Worm (Caenorhabditis elegans): ENCODE data around the gene zig-8.

The zig-8 gene

DNA sequence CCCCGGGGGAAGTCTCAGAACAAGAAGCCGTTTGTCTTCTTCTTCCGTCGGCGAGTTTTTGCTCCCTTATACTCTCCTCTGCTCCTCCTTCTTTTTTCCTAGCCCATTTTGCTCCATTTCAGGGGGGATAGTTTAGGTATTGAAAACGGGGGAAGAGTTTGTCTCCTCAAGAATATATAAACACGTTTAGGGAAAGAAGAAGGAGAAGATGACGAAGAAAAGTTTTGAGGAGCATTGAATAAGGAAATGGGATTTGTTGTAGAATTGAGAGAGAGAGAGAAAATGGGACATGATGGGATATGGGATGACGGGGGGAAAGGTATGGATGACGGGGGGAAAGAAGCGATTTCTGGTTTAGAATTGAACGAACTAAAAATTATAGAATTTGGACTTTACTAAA lies 3.8 kb downstream of the zig-8 start:
- no peak for TF ChIP-seq W03F9.2 (tag; optimal IDR thresholded peaks at IDR 0.05)
- TF ChIP-seq dao-5 (tag; optimal IDR thresholded peaks at IDR 0.05) = no peak
- TF ChIP-seq him-1 (tag; optimal IDR thresholded peaks at IDR 0.05) = no peak

DNA sequence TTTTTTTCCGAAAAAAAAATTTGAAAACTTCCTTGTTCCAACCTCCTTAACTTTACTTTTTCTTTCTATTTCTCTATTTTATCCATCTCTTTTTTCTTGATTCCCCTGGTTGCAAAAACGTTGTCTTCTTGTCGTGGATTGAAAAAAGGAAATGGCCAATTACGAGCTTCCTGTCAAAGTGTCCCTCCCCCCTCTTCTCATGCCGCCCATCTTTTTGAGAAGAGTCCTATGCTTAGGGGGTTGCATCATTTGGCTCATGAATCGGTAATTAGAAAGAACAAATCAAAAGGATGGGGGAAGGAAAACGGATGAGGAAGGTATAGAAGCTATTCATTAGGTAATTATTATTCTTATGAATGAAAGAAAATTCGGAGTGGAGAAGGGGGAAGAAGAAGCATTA lies 7.5 kb downstream of the zig-8 start:
- no peak for TF ChIP-seq him-1 (tag; optimal IDR thresholded peaks at IDR 0.05)
- TF ChIP-seq W03F9.2 (tag; optimal IDR thresholded peaks at IDR 0.05) = no peak
- TF ChIP-seq dao-5 (tag; optimal IDR thresholded peaks at IDR 0.05) = no peak

DNA sequence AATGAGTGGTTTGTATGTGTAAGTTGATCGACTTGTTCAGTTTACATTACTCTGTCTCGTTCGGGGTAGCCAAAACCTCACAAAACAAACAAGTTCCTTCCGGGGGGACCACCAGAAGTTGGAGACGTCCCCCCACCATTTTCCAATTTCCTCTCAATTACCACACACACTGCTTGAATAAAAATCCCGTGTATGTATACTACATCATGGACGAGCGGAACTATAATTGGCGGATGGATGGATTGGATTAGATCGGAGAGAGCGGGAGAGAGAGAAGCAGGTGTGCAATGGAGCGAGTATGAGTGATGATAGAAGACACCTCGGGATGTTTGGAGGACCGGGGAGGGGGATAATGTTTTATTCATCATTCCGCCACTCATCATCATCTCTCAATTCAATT lies 11.6 kb downstream of the zig-8 start:
- no peak for TF ChIP-seq him-1 (tag; optimal IDR thresholded peaks at IDR 0.05)
- TF ChIP-seq dao-5 (tag; optimal IDR thresholded peaks at IDR 0.05) = no peak
- TF ChIP-seq W03F9.2 (tag; optimal IDR thresholded peaks at IDR 0.05) = no peak

ce11 chrIII:13139301-13139700 lies 19.7 kb downstream of the zig-8 start, which contains the start of gene bre-2:
bre-2 (minus strand) TSS chrIII:13139626.
- TF ChIP-seq W03F9.2 (tag; optimal IDR thresholded peaks at IDR 0.05) (no peak), him-1 (tag; optimal IDR thresholded peaks at IDR 0.05) (no peak), dao-5 (tag; optimal IDR thresholded peaks at IDR 0.05) (no peak)

DNA sequence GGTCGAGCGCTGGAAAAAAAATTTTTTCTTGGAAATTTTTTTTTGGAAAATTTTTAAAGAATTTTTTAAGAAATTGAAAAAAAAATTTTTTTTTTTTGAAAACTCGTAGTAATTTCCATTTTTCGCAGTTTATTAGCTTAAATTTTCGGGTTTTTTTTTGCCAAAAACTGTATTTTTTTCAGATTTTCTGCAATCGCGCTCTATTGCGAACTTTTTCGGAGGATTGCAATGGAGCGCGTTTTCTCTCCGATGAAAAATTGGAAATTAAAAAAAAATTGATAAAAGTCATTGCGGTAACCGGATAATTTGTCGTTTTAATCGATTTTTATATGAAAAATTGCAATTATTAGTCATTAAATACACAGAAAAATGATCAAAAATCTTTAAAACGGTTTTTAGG lies 32.1 kb downstream of the zig-8 start:
- TF ChIP-seq dao-5 (tag; optimal IDR thresholded peaks at IDR 0.05) (no peak), him-1 (tag; optimal IDR thresholded peaks at IDR 0.05) (no peak), W03F9.2 (tag; optimal IDR thresholded peaks at IDR 0.05) (no peak)

DNA sequence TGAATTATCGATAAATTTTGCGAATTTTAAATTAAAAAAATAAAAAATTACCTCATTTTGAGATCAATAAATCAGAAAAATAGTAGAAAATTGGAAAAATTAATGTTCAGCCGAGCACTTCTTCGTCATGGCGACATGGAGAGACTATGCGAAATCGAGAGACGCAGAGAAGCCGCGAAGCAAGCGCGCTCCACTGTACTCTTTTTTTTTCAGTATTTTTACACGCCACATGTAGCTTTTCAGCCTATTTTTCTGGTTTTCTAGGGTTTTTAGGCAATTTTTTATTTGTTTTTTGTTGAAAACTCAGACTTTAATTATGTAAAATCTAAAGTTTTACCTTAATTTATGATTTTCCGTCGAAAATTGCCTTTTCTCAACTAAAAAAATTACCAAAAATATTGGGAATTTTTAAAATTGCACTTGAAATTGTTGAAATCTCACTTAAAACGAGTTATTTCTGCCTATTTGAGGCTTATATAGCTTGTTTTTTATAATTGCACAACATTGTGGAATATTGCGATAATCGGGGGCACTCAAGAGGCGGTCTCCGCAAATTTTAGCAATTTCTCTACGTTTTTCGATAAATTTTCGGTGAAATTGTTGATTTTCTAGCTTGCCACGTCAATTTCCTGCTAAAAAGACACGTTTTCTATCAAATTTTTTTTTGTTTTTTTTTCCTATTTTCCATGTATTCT lies 33.2 kb downstream of the zig-8 start, which contains the start of gene Y39E4B.10:
Gene Y39E4B.10, minus strand, starts transcription at position 162 of the 695 bp plus-strand sequence.
- TF ChIP-seq him-1 (tag; optimal IDR thresholded peaks at IDR 0.05) = no peak
- TF ChIP-seq W03F9.2 (tag; optimal IDR thresholded peaks at IDR 0.05) = peak; percentile 26

DNA sequence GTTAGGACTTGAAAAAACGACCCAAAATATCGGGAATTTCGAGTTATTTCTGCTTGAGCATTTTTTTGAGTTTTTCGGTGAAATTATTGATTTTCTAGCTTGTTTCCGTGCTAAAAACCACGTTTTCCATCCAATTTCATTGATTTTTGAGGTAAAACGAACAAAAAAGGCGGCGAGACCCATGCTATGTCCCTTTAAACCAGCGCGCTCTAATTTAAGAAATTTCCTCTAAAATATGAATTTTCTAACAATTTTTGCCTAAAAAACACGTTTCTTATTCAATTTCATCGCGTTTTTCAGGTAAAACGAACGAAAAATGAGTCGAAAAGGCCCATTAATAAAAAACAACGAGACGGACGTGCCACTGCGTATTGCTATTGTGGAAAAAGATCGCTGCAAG lies 33.9 kb downstream of the zig-8 start, which contains the start of gene abce-1:
Gene abce-1, plus strand, starts transcription at position 301 of the 400 bp plus-strand sequence.
- TF ChIP-seq dao-5 (tag; optimal IDR thresholded peaks at IDR 0.05) (no peak), him-1 (tag; optimal IDR thresholded peaks at IDR 0.05) (no peak), W03F9.2 (tag; optimal IDR thresholded peaks at IDR 0.05) (no peak)

DNA sequence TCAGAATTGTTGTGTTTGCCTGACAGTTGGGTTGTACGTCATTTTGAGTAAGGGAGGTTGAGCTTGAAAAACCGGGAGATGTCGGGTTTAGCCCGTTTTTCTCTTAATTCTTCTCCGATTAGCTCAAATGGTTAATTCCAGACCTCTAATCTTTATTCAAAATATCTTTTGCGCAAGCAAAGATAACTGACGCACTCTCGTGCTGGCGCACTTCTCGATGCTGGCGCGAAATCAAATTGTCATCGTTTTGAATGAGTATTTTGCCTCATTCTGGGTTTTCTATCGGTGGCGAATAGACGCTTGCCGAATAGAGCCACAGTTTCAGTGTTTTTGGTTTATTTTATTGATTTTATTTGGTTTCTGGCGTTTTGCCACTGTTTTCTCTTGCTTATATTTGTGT lies 41.0 kb downstream of the zig-8 start:
- TF ChIP-seq him-1 (tag; optimal IDR thresholded peaks at IDR 0.05) = no peak
- TF ChIP-seq dao-5 (tag; optimal IDR thresholded peaks at IDR 0.05) = no peak
- TF ChIP-seq W03F9.2 (tag; optimal IDR thresholded peaks at IDR 0.05) = no peak

DNA sequence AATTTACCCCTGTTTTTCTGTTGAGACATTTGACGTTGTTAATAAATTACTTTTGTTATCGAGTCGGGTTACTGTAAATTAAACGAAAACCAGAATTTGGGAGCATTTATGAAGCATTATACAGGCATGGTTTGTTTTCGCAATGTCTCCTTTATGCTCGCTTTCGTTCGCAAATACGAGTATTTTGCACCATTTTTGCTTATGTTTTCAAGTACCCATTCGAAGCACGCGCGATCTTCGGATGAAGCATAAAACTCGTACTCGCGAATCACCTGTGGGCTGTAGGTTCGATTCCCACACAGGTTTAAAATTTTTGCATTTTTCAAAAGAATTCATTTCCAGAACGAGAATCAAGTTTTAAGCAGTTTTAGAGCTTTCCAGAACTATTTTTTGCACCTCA lies 45.3 kb downstream of the zig-8 start:
- no peak for TF ChIP-seq him-1 (tag; optimal IDR thresholded peaks at IDR 0.05)
- TF ChIP-seq W03F9.2 (tag; optimal IDR thresholded peaks at IDR 0.05) = no peak
- no peak for TF ChIP-seq dao-5 (tag; optimal IDR thresholded peaks at IDR 0.05)

- TF ChIP-seq dao-5 (tag; optimal IDR thresholded peaks at IDR 0.05) = no peak
- TF ChIP-seq him-1 (tag; optimal IDR thresholded peaks at IDR 0.05) = no peak
- TF ChIP-seq W03F9.2 (tag; optimal IDR thresholded peaks at IDR 0.05) = no peak
These were observed 49.9 kb downstream of the zig-8 start, which contains the start of the genes snpc-1.2 and Y39E4B.5 for ce11 chrIII:13169464-13169966. snpc-1.2 (minus strand) TSS chrIII:13169541. Y39E4B.5 (plus strand) TSS chrIII:13169916.

DNA sequence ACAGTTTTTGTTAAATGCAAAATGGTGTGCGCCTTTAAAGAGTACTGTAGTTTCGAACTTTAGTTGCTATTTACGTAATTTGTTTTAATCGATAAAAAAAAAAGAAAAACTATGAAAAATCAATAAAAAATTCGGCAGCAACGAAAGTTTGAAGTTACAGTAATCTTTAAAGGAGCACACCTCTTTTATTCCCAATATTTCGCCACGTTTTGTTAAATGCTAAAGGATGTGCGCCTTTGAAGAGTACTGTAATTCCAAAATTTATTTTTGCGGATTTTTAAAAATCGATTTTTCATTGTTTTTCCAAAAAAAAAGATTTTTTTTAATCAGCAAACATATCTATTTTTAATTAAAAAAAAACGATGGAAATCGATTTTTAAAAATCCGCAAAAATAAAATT lies 54.1 kb downstream of the zig-8 start:
- no peak for TF ChIP-seq W03F9.2 (tag; optimal IDR thresholded peaks at IDR 0.05)
- no peak for TF ChIP-seq dao-5 (tag; optimal IDR thresholded peaks at IDR 0.05)
- no peak for TF ChIP-seq him-1 (tag; optimal IDR thresholded peaks at IDR 0.05)

DNA sequence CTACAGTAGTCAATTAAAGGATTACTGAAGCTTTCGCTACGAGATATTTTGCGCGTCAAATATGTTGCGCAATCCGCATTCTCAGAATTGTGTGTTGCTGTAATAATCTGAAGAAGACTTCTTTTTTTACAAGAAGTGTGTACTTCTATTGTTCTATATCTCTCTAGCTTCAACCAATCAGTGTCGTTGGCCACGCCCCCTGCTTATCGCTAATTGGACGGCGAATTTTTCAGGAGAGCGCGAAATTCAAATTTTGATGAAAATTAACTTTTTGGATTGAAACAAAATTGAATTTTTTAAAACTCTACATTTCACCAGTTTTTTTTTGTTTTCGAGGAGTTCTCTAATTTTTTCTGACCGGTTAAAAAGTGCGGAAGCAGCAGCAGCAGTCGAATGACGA lies 57.3 kb downstream of the zig-8 start:
- TF ChIP-seq W03F9.2 (tag; optimal IDR thresholded peaks at IDR 0.05) (no peak), dao-5 (tag; optimal IDR thresholded peaks at IDR 0.05) (no peak)

- TF ChIP-seq him-1 (tag; optimal IDR thresholded peaks at IDR 0.05) = no peak
- TF ChIP-seq dao-5 (tag; optimal IDR thresholded peaks at IDR 0.05) = no peak
These were observed 62.4 kb downstream of the zig-8 start for ce11 chrIII:13182003-13182402.

Measured in whole organism, L4/young adult.